Worm (Caenorhabditis elegans): Measurements from ENCODE around the gene C45H4.18.

DNA sequence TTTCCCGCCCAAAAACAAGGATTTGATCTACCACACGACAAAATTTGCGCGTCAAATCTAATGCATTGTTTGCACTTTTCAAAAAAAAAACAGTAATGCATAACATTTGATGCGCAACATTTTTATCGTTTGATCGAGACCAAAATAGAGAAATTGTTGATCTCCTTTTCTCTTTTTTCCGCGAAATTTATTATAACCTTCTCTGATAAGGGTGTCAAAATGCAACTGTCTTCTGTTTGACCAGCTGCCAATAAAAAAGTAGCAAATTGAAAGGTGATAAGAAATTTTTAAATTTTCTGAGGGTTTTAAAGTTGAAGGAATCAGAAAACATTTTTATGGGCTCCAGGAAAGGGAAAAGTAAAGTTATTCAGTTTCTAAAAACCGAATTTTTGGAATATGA, 38.3 kb upstream of the C45H4.18 start:
- TF ChIP-seq aly-2 (tag; optimal IDR thresholded peaks at IDR 0.05) (no peak), elt-3 (tag; optimal IDR thresholded peaks at IDR 0.05) (no peak), daf-12 (tag; optimal IDR thresholded peaks at IDR 0.05) (no peak), nhr-77 (tag; optimal IDR thresholded peaks at IDR 0.05) (no peak), skn-1 (tag; optimal IDR thresholded peaks at IDR 0.05) (no peak), pqm-1 (tag; optimal IDR thresholded peaks at IDR 0.05) (no peak), nhr-12 (tag; optimal IDR thresholded peaks at IDR 0.05) (no peak), nhr-28 (tag; optimal IDR thresholded peaks at IDR 0.05) (no peak), ceh-9 (tag; optimal IDR thresholded peaks at IDR 0.05) (no peak), eor-1 (tag; optimal IDR thresholded peaks at IDR 0.05) (no peak), nhr-67 (tag; optimal IDR thresholded peaks at IDR 0.05) (no peak), ceh-82 (tag; optimal IDR thresholded peaks at IDR 0.05) (no peak)

Data from whole organism, L3 larva.